Worm (Caenorhabditis elegans): Measurements from ENCODE around the gene W08A12.3.

Gene W08A12.3

DNA sequence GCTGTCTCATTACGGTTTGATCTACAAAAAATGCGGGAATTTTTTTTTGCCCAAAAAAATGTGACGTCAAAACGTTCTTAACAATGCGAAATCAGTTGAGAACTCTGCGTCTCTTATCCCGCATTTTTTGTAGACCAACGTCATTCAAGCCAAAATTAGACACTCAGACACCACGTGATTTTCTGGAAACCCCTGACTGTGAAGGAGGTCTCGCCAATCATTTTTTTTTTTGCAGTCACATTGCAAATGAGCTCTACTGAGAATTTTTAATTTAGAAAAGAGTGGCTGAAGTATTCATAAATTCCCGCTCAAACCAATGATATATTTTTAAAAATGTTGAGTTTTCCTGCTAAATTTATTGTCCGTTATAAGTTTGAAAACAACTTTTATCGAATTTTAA, 35.9 kb downstream of the W08A12.3 start:
- no peak for TF ChIP-seq crh-2 (tag; optimal IDR thresholded peaks at IDR 0.05)
- no peak for TF ChIP-seq fos-1 (tag; optimal IDR thresholded peaks at IDR 0.05)
- no peak for TF ChIP-seq skn-1 (tag; optimal IDR thresholded peaks at IDR 0.05)
- no peak for TF ChIP-seq blmp-1 (tag; optimal IDR thresholded peaks at IDR 0.05; ENCODE audit: insufficient read depth)
- TF ChIP-seq unc-39 (tag; optimal IDR thresholded peaks at IDR 0.05): no peak
- no peak for TF ChIP-seq sma-3 (GFP tag; optimal IDR thresholded peaks at IDR 0.05)
- TF ChIP-seq lin-13 (GFP tag; optimal IDR thresholded peaks at IDR 0.05): no peak
- TF ChIP-seq ceh-16 (tag; optimal IDR thresholded peaks at IDR 0.05): no peak
- no peak for TF ChIP-seq egl-27 (tag; optimal IDR thresholded peaks at IDR 0.05)
- no peak for TF ChIP-seq nhr-10 (tag; optimal IDR thresholded peaks at IDR 0.05)
- TF ChIP-seq ZK546.5 (tag; optimal IDR thresholded peaks at IDR 0.05): no peak
- no peak for TF ChIP-seq C34F6.9 (tag; optimal IDR thresholded peaks at IDR 0.05)
- TF ChIP-seq snpc-4 (tag; optimal IDR thresholded peaks at IDR 0.05): no peak
- TF ChIP-seq aly-2 (tag; optimal IDR thresholded peaks at IDR 0.05): no peak
- no peak for TF ChIP-seq sma-9 (GFP tag; optimal IDR thresholded peaks at IDR 0.05)
- TF ChIP-seq sma-9 (tag; optimal IDR thresholded peaks at IDR 0.05): no peak
- no peak for TF ChIP-seq gmeb-1 (tag; optimal IDR thresholded peaks at IDR 0.05)
- no peak for TF ChIP-seq sem-4 (tag; optimal IDR thresholded peaks at IDR 0.05)
- no peak for TF ChIP-seq ceh-82 (tag; optimal IDR thresholded peaks at IDR 0.05)
- no peak for TF ChIP-seq peb-1 (tag; optimal IDR thresholded peaks at IDR 0.05)
- no peak for TF ChIP-seq mdl-1 (tag; optimal IDR thresholded peaks at IDR 0.05)

ce11 chrV:3724772-3725171, 42.1 kb downstream of the W08A12.3 start, which contains the start of gene str-30:
Gene str-30 (plus strand): TSS chrV:3725072.
- TF ChIP-seq nhr-11 (tag; optimal IDR thresholded peaks at IDR 0.05): no peak
- no peak for TF ChIP-seq unc-55 (GFP tag; optimal IDR thresholded peaks at IDR 0.05)
- no peak for TF ChIP-seq alr-1 (tag; optimal IDR thresholded peaks at IDR 0.05)
- no peak for TF ChIP-seq nhr-23 (tag; optimal IDR thresholded peaks at IDR 0.05)
- TF ChIP-seq nhr-21 (tag; optimal IDR thresholded peaks at IDR 0.05): no peak
- no peak for TF ChIP-seq ceh-82 (tag; optimal IDR thresholded peaks at IDR 0.05)
- no peak for TF ChIP-seq ZK546.5 (tag; optimal IDR thresholded peaks at IDR 0.05)
- TF ChIP-seq aly-2 (tag; optimal IDR thresholded peaks at IDR 0.05): no peak
- TF ChIP-seq F13H6.1 (tag; optimal IDR thresholded peaks at IDR 0.05): no peak
- TF ChIP-seq mbf-1 (tag; optimal IDR thresholded peaks at IDR 0.05): no peak
- no peak for TF ChIP-seq C34F6.9 (tag; optimal IDR thresholded peaks at IDR 0.05)
- no peak for TF ChIP-seq elt-1 (tag; optimal IDR thresholded peaks at IDR 0.05)
- TF ChIP-seq nhr-25 (tag; optimal IDR thresholded peaks at IDR 0.05): no peak
- no peak for TF ChIP-seq lin-13 (GFP tag; optimal IDR thresholded peaks at IDR 0.05)
